Worm (Caenorhabditis elegans): Measurements from ENCODE around the gene lgc-25.
A peak's percentile ranks its signal among the peaks of the same experiment; 100 is the strongest.

- TF ChIP-seq ztf-11 (tag; optimal IDR thresholded peaks at IDR 0.05) (no peak), nhr-111 (GFP tag; optimal IDR thresholded peaks at IDR 0.05) (no peak), set-16 (GFP tag; IDR thresholded peaks at IDR 0.05) (no peak), pha-4 (GFP tag; IDR thresholded peaks at IDR 0.05) (peak; percentile 54; the same call in 1 of the 2 replicates), pha-4 (tag; optimal IDR thresholded peaks at IDR 0.05) (no peak), fos-1 (tag; optimal IDR thresholded peaks at IDR 0.05) (no peak), aly-2 (tag; optimal IDR thresholded peaks at IDR 0.05) (no peak), unc-62 (GFP tag; optimal IDR thresholded peaks at IDR 0.05 in 1 of 2) (peak in 1 of 2 experiments; percentile 85), unc-62 (tag; optimal IDR thresholded peaks at IDR 0.05) (no peak), duxl-1 (tag; optimal IDR thresholded peaks at IDR 0.05; ENCODE audit: poor library complexity) (no peak), lin-39 (tag; optimal IDR thresholded peaks at IDR 0.05) (no peak), R02D3.7 (tag; optimal IDR thresholded peaks at IDR 0.05) (no peak)
Observed at ce11 chrX:14173850-14174249, 12.3 kb upstream of the lgc-25 start, which contains the start of gene idhb-1.
